Worm (Caenorhabditis elegans): ENCODE results near the gene ima-1.
"Not testable (repeated sequence)": the region's sequence is repeated elsewhere in the genome, so short reads cannot be mapped to it uniquely, and the experiment has no call there.

ima-1 gene

ce11 chrV:11281414-11282209, 42.1 kb downstream of the ima-1 start (continued):
- TF ChIP-seq xbp-1 (tag; optimal IDR thresholded peaks at IDR 0.05) (no peak), ceh-63 (GFP tag; optimal IDR thresholded peaks at IDR 0.05) (no peak), hlh-4 (tag; optimal IDR thresholded peaks at IDR 0.05) (no peak), dpl-1 (GFP tag; optimal IDR thresholded peaks at IDR 0.05) (peak in 1 of 3 experiments; percentile 9), elt-3 (tag; optimal IDR thresholded peaks at IDR 0.05) (peak in 1 of 6 experiments; percentile 27), efl-1 (optimal IDR thresholded peaks at IDR 0.05) (peak; percentile 3 to 19), efl-1 (GFP tag; optimal IDR thresholded peaks at IDR 0.05 in 1 of 2) (no peak), efl-3 (GFP tag; optimal IDR thresholded peaks at IDR 0.05) (no peak), rnt-1 (tag; optimal IDR thresholded peaks at IDR 0.05) (peak; percentile 16), fkh-8 (tag; optimal IDR thresholded peaks at IDR 0.05) (no peak), alr-1 (tag; optimal IDR thresholded peaks at IDR 0.05; ENCODE audit: borderline replicate concordance) (no peak), snu-23 (GFP tag; optimal IDR thresholded peaks at IDR 0.05) (peak; percentile 46), snpc-4 (tag; optimal IDR thresholded peaks at IDR 0.05) (no peak), unc-86 (tag; optimal IDR thresholded peaks at IDR 0.05) (no peak), aly-2 (tag; optimal IDR thresholded peaks at IDR 0.05) (no peak), lir-3 (tag; optimal IDR thresholded peaks at IDR 0.05; ENCODE audit: poor library complexity) (no peak), lin-14 (GFP tag; optimal IDR thresholded peaks at IDR 0.05) (peak; percentile 78), skn-1 (tag; optimal IDR thresholded peaks at IDR 0.05) (no peak), irx-1 (tag; optimal IDR thresholded peaks at IDR 0.05) (peak; percentile 21), fos-1 (tag; optimal IDR thresholded peaks at IDR 0.05) (no peak), nhr-237 (tag; optimal IDR thresholded peaks at IDR 0.05) (no peak), egl-13 (tag; optimal IDR thresholded peaks at IDR 0.05) (no peak), lsy-2 (tag; optimal IDR thresholded peaks at IDR 0.05) (peak in 1 of 2 experiments; percentile 11), jun-1 (tag; optimal IDR thresholded peaks at IDR 0.05) (no peak), sox-4 (tag; optimal IDR thresholded peaks at IDR 0.05) (no peak), zag-1 (tag; optimal IDR thresholded peaks at IDR 0.05) (no peak), nhr-90 (tag; optimal IDR thresholded peaks at IDR 0.05; ENCODE audit: poor library complexity) (no peak)

ce11 chrV:11282272-11282671, 42.8 kb downstream of the ima-1 start, which contains the start of gene gly-20:
TSS of gene gly-20 (plus strand) at chrV:11282572.
- TF ChIP-seq xbp-1 (tag; optimal IDR thresholded peaks at IDR 0.05) (no peak), sptf-1 (tag; optimal IDR thresholded peaks at IDR 0.05) (no peak), C04F5.9 (tag; optimal IDR thresholded peaks at IDR 0.05) (no peak), nhr-237 (tag; optimal IDR thresholded peaks at IDR 0.05) (no peak), egl-27 (tag; optimal IDR thresholded peaks at IDR 0.05) (no peak), ceh-88 (GFP tag; IDR thresholded peaks at IDR 0.05) (no peak), nhr-77 (tag; optimal IDR thresholded peaks at IDR 0.05) (no peak), nhr-19 (GFP tag; conservative IDR thresholded peaks at IDR 0.05) (no peak), skn-1 (tag; optimal IDR thresholded peaks at IDR 0.05) (no peak), fos-1 (tag; optimal IDR thresholded peaks at IDR 0.05) (no peak), Y116A8C.19 (tag; optimal IDR thresholded peaks at IDR 0.05; ENCODE audit: borderline replicate concordance) (no peak), nhr-90 (tag; optimal IDR thresholded peaks at IDR 0.05; ENCODE audit: poor library complexity) (no peak), egl-13 (tag; optimal IDR thresholded peaks at IDR 0.05) (no peak), nhr-47 (tag; optimal IDR thresholded peaks at IDR 0.05) (no peak)

- TF ChIP-seq efl-1 (optimal IDR thresholded peaks at IDR 0.05) = not testable (repeated sequence)
- TF ChIP-seq efl-1 (GFP tag; optimal IDR thresholded peaks at IDR 0.05 in 1 of 2) = peak in 1 of 2 experiments; percentile 40
These were observed 46.6 kb downstream of the ima-1 start, which contains the start of gene C03E10.3 for ce11 chrV:11286114-11286513. TSS of gene C03E10.3 (plus strand) at chrV:11286414.

- TF ChIP-seq tbx-2 (tag; optimal IDR thresholded peaks at IDR 0.05) (no peak), vab-15 (tag; optimal IDR thresholded peaks at IDR 0.05) (no peak), pax-3 (tag; optimal IDR thresholded peaks at IDR 0.05) (no peak), ceh-88 (GFP tag; IDR thresholded peaks at IDR 0.05) (no peak), zag-1 (tag; optimal IDR thresholded peaks at IDR 0.05) (no peak), fkh-4 (tag; optimal IDR thresholded peaks at IDR 0.05; ENCODE audit: borderline replicate concordance) (no peak)
These were observed 51.4 kb downstream of the ima-1 start, which contains the start of gene C03E10.1 for ce11 chrV:11290888-11291287. TSS of gene C03E10.1 (plus strand) at chrV:11291188.

Data from whole organism, L1 larva.